Worm (Caenorhabditis elegans) whole organism, L1 larva: Measurements from ENCODE around the gene grl-9.

Source experiments
- C16A3.4 ChIP-seq: fragments of 150-350 bp; optimal IDR thresholded peaks from 2 replicates; lab custom pipeline; 2014; ENCODE audit warnings: missing biosample characterization, missing genetic modification characterization
- C34B4.2 ChIP-seq: sonication (generic microtip); optimal IDR thresholded peaks from 2 replicates; lab custom pipeline; 2017; ENCODE audit warnings: mild to moderate bottlenecking, missing genetic modification characterization, missing compliant biosample characterization
- F16B12.6 ChIP-seq: fragments of 150-350 bp; optimal IDR thresholded peaks from 2 replicates; lab custom pipeline; 2014; ENCODE audit warnings: missing biosample characterization, missing genetic modification characterization
- Y116A8C.19 ChIP-seq: sonication (generic microtip); optimal IDR thresholded peaks from 2 replicates; lab custom pipeline; 2016; ENCODE audit warnings: missing compliant biosample characterization, missing genetic modification characterization, borderline replicate concordance
- aha-1 ChIP-seq: fragments of 150-350 bp; optimal IDR thresholded peaks from 2 replicates; lab custom pipeline; 2014; ENCODE audit warnings: missing biosample characterization, missing genetic modification characterization
- aly-2 ChIP-seq: fragments of 150-350 bp; optimal IDR thresholded peaks from 2 replicates; lab custom pipeline; 2014; ENCODE audit warnings: missing biosample characterization, missing genetic modification characterization
- ama-1 ChIP-seq: fragments of 150-350 bp; optimal IDR thresholded peaks from 2 replicates; lab custom pipeline; 2014
- blmp-1 ChIP-seq: fragments of 150-350 bp; optimal IDR thresholded peaks from 2 replicates; lab custom pipeline; 2014; ENCODE audit warnings: missing biosample characterization, missing genetic modification characterization
- ceh-63 ChIP-seq: fragments of 200-800 bp; sonication (Bioruptor generic); optimal IDR thresholded peaks from 2 replicates; lab custom pipeline; 2018; ENCODE audit warnings: mild to moderate bottlenecking, missing genetic modification characterization, missing compliant biosample characterization
- ceh-8 ChIP-seq: fragments of 200-800 bp; sonication (Bioruptor generic); optimal IDR thresholded peaks from 2 replicates; lab custom pipeline; 2018; ENCODE audit warnings: mild to moderate bottlenecking, missing genetic modification characterization, moderate library complexity, missing compliant biosample characterization
- ceh-82 ChIP-seq, 3 experiments: fragments of 150-350 bp in 1 of 3; sonication (generic microtip) in 2 of 3; optimal IDR thresholded peaks; 2 replicates each; lab custom pipeline; 2014 to 2017; ENCODE audit warnings: missing biosample characterization in 3 of 3, missing genetic modification characterization in 3 of 3
- dsc-1 ChIP-seq: sonication (generic microtip); optimal IDR thresholded peaks from 2 replicates; lab custom pipeline; 2016; ENCODE audit warnings: mild to moderate bottlenecking, missing genetic modification characterization, missing compliant biosample characterization
- efl-1 ChIP-seq, 4 experiments: fragments of 150-350 bp; optimal IDR thresholded peaks in 3 of 4; peaks in 1 of 4; 1 replicate in 1 of 4; 2 replicates in 3 of 4; lab custom pipeline; 2014; ENCODE audit warnings: missing biosample characterization in 2 of 4, missing genetic modification characterization in 2 of 4, missing genetic modification reagents in 2 of 4
- egl-13 ChIP-seq: sonication (generic microtip); optimal IDR thresholded peaks from 2 replicates; lab custom pipeline; 2016; ENCODE audit warnings: missing genotype, missing genetic modification reagents, missing genetic modification characterization, missing compliant biosample characterization
- elt-2 ChIP-seq: sonication (generic microtip); optimal IDR thresholded peaks from 2 replicates; lab custom pipeline; 2016; ENCODE audit warnings: missing genetic modification characterization, mild to moderate bottlenecking, inconsistent platforms, missing compliant biosample characterization, missing genetic modification reagents
- elt-3 ChIP-seq, 6 experiments: fragments of 150-350 bp in 1 of 6; sonication (generic microtip); optimal IDR thresholded peaks; 2 replicates each; lab custom pipeline; 2017 to 2018; ENCODE audit warnings: missing biosample characterization in 6 of 6, missing genetic modification characterization in 6 of 6, inconsistent platforms in 1 of 6
- fkh-8 ChIP-seq: sonication (generic microtip); optimal IDR thresholded peaks from 2 replicates; lab custom pipeline; 2016; ENCODE audit warnings: mild to moderate bottlenecking, missing genetic modification characterization, missing compliant biosample characterization
- hlh-4 ChIP-seq: sonication (generic microtip); optimal IDR thresholded peaks from 2 replicates; lab custom pipeline; 2016; ENCODE audit warnings: mild to moderate bottlenecking, missing genetic modification characterization, missing compliant biosample characterization
- hpl-2 ChIP-seq: fragments of 150-350 bp; optimal IDR thresholded peaks from 2 replicates; lab custom pipeline; 2014; ENCODE audit warnings: missing biosample characterization, missing genetic modification reagents, missing genetic modification characterization
- irx-1 ChIP-seq: sonication (generic microtip); optimal IDR thresholded peaks from 2 replicates; lab custom pipeline; 2016; ENCODE audit warnings: missing genetic modification characterization, missing compliant biosample characterization
- isw-1 ChIP-seq: fragments of 200-800 bp; sonication (Bioruptor generic); IDR thresholded peaks from 2 replicates; pipeline ENCODE4 v1.3.6; 2022; ENCODE audit warnings: missing genetic modification characterization, missing compliant biosample characterization
- lin-13 ChIP-seq: fragments of 150-350 bp; optimal IDR thresholded peaks from 2 replicates; lab custom pipeline; 2014; ENCODE audit warnings: missing biosample characterization, missing genetic modification reagents, missing genetic modification characterization
- lin-35 ChIP-seq, 2 experiments: fragments of 150-350 bp; optimal IDR thresholded peaks; 2 replicates each; lab custom pipeline; 2014; ENCODE audit warnings: missing biosample characterization in 2 of 2, missing genetic modification characterization in 2 of 2, missing genetic modification reagents in 2 of 2
- lin-39 ChIP-seq: fragments of 150-350 bp; optimal IDR thresholded peaks from 2 replicates; lab custom pipeline; 2014; ENCODE audit warnings: missing biosample characterization, missing genetic modification reagents, missing genetic modification characterization
- lir-3 ChIP-seq: sonication (generic microtip); optimal IDR thresholded peaks from 2 replicates; lab custom pipeline; 2016; ENCODE audit warnings: mild to moderate bottlenecking, missing genetic modification characterization, moderate library complexity, missing compliant biosample characterization; ENCODE audit not compliant: poor library complexity
- mep-1 ChIP-seq: fragments of 150-350 bp; optimal IDR thresholded peaks from 2 replicates; lab custom pipeline; 2014; ENCODE audit warnings: missing biosample characterization, missing genetic modification characterization
- nhr-11 ChIP-seq: fragments of 150-350 bp; optimal IDR thresholded peaks from 2 replicates; lab custom pipeline; 2014; ENCODE audit warnings: missing biosample characterization, missing genetic modification characterization
- nhr-12 ChIP-seq: sonication (generic microtip); optimal IDR thresholded peaks from 2 replicates; lab custom pipeline; 2017; ENCODE audit warnings: missing biosample characterization, missing genetic modification characterization
- nhr-19 ChIP-seq: fragments of 200-800 bp; sonication (Bioruptor generic); conservative IDR thresholded peaks from 2 replicates; pipeline ENCODE4 v1.3.6; 2022; ENCODE audit warnings: missing genetic modification characterization, missing compliant biosample characterization
- nhr-20 ChIP-seq: sonication (generic microtip); optimal IDR thresholded peaks from 2 replicates; lab custom pipeline; 2016; ENCODE audit warnings: mild to moderate bottlenecking, missing genetic modification characterization, missing compliant biosample characterization
- nhr-237 ChIP-seq: fragments of 150-350 bp; optimal IDR thresholded peaks from 2 replicates; lab custom pipeline; 2014; ENCODE audit warnings: missing biosample characterization, missing genetic modification characterization
- nhr-28 ChIP-seq: fragments of 150-350 bp; optimal IDR thresholded peaks from 2 replicates; lab custom pipeline; 2014; ENCODE audit warnings: missing biosample characterization, missing genetic modification characterization
- nhr-47 ChIP-seq: sonication (generic microtip); optimal IDR thresholded peaks from 2 replicates; lab custom pipeline; 2016; ENCODE audit warnings: mild to moderate bottlenecking, missing genetic modification characterization, moderate library complexity, missing compliant biosample characterization
- nhr-76 ChIP-seq: sonication (generic microtip); optimal IDR thresholded peaks from 2 replicates; lab custom pipeline; 2017; ENCODE audit warnings: missing biosample characterization, missing genetic modification characterization
- nhr-77 ChIP-seq: fragments of 150-350 bp; optimal IDR thresholded peaks from 2 replicates; lab custom pipeline; 2014; ENCODE audit warnings: missing biosample characterization, missing genetic modification characterization
- nhr-84 ChIP-seq: sonication (generic microtip); optimal IDR thresholded peaks from 2 replicates; lab custom pipeline; 2017; ENCODE audit warnings: missing biosample characterization, missing genetic modification characterization
- nhr-85 ChIP-seq: sonication (generic microtip); peaks from one replicate; lab custom pipeline; 2016; ENCODE audit warnings: missing genetic modification characterization, inconsistent platforms, missing compliant biosample characterization
- nhr-90 ChIP-seq: sonication (generic microtip); optimal IDR thresholded peaks from 2 replicates; lab custom pipeline; 2016; ENCODE audit warnings: mild to moderate bottlenecking, missing genetic modification characterization, missing compliant biosample characterization; ENCODE audit not compliant: poor library complexity
- pax-3 ChIP-seq: fragments of 200-800 bp; sonication (Bioruptor generic); optimal IDR thresholded peaks from 2 replicates; lab custom pipeline; 2018; ENCODE audit warnings: mild to moderate bottlenecking, missing genetic modification characterization, moderate library complexity, missing compliant biosample characterization
- pqm-1 ChIP-seq: sonication (generic microtip); optimal IDR thresholded peaks from 3 replicates; lab custom pipeline; 2017; ENCODE audit warnings: missing biosample characterization, missing genetic modification characterization
- snu-23 ChIP-seq: sonication (generic microtip); optimal IDR thresholded peaks from 2 replicates; lab custom pipeline; 2016; ENCODE audit warnings: missing genetic modification characterization, missing compliant biosample characterization
- sptf-1 ChIP-seq: fragments of 150-350 bp; optimal IDR thresholded peaks from 2 replicates; lab custom pipeline; 2014; ENCODE audit warnings: missing biosample characterization, missing genetic modification characterization
- swsn-7 ChIP-seq: sonication (generic microtip); optimal IDR thresholded peaks from 2 replicates; lab custom pipeline; 2016; ENCODE audit warnings: missing genetic modification characterization, missing compliant biosample characterization
- tbx-2 ChIP-seq: sonication (generic microtip); optimal IDR thresholded peaks from 2 replicates; lab custom pipeline; 2016; ENCODE audit warnings: missing genetic modification characterization, missing compliant biosample characterization
- tlp-1 ChIP-seq: fragments of 150-350 bp; optimal IDR thresholded peaks from 2 replicates; lab custom pipeline; 2014; ENCODE audit warnings: missing biosample characterization, missing genetic modification characterization
- unc-62 ChIP-seq: fragments of 150-350 bp; optimal IDR thresholded peaks from 2 replicates; lab custom pipeline; 2014; ENCODE audit warnings: missing biosample characterization, missing genetic modification reagents, missing genetic modification characterization
- vab-15 ChIP-seq: sonication (generic microtip); optimal IDR thresholded peaks from 2 replicates; lab custom pipeline; 2017; ENCODE audit warnings: missing genotype, mild to moderate bottlenecking, missing genetic modification characterization, missing compliant biosample characterization
- zag-1 ChIP-seq: fragments of 150-350 bp; optimal IDR thresholded peaks from 2 replicates; lab custom pipeline; 2014; ENCODE audit warnings: missing biosample characterization, missing genetic modification characterization
- zip-4 ChIP-seq: fragments of 200-800 bp; sonication (Bioruptor generic); optimal IDR thresholded peaks from 2 replicates; lab custom pipeline; 2018; ENCODE audit warnings: mild to moderate bottlenecking, missing genetic modification characterization, moderate library complexity, missing compliant biosample characterization
- ztf-4 ChIP-seq: fragments of 150-350 bp; optimal IDR thresholded peaks from 2 replicates; lab custom pipeline; 2014; ENCODE audit warnings: missing biosample characterization, missing genetic modification characterization

Gene grl-9

ce11 chrV:6709050-6709683 lies 22.3 kb downstream of the grl-9 start, which contains the start of gene dlst-1 (continued):
- no peak for TF ChIP-seq nhr-237 (tag; lab: Kevin White, UChicago)
- no peak for TF ChIP-seq tlp-1
- TF ChIP-seq snu-23 (GFP tag; lab: Kevin White, UChicago): peak; percentile 65
- TF ChIP-seq lin-39 (tag; lab: Kevin White, UChicago): no peak
- no peak for TF ChIP-seq nhr-77 (tag; lab: Kevin White, UChicago)
- TF ChIP-seq irx-1 (tag; lab: Kevin White, UChicago): peak; percentile 48
- peak; percentile 68 for TF ChIP-seq nhr-47
- peak; percentile 80 for TF ChIP-seq nhr-85 (tag; lab: Kevin White, UChicago)
- TF ChIP-seq ceh-8: no peak
- TF ChIP-seq hpl-2 (GFP tag; lab: Kevin White, UChicago): no peak
- TF ChIP-seq nhr-12 (tag; lab: Kevin White, UChicago): no peak
- peak; percentile 0 for TF ChIP-seq blmp-1 (tag; lab: Kevin White, UChicago)
- peak; percentile 47 for TF ChIP-seq C16A3.4
- peak; percentile 38 for TF ChIP-seq dsc-1 (tag; lab: Kevin White, UChicago)
- TF ChIP-seq nhr-19: peak; percentile 45
- peak; percentile 62 for TF ChIP-seq nhr-20 (tag; lab: Kevin White, UChicago)
- no peak for TF ChIP-seq ztf-4 (tag; lab: Kevin White, UChicago)
- no peak for TF ChIP-seq nhr-84 (tag; lab: Kevin White, UChicago)
- TF ChIP-seq nhr-90 (tag; lab: Kevin White, UChicago): peak; percentile 35
- TF ChIP-seq ceh-63 (GFP tag; lab: Kevin White, UChicago): no peak
- TF ChIP-seq lin-13 (GFP tag; lab: Kevin White, UChicago): no peak
- TF ChIP-seq egl-13 (tag; lab: Kevin White, UChicago): no peak
- no peak for TF ChIP-seq nhr-28 (tag; lab: Kevin White, UChicago)
- 0 out of 2 replicates have a peak, but pooled peaks have one; percentile 2 for TF ChIP-seq isw-1 (GFP tag; lab: Robert Waterston, UW)
- TF ChIP-seq pax-3 (tag; lab: Kevin White, UChicago): no peak
- peak in 1 of 6 experiments; percentile 32 for TF ChIP-seq elt-3 (tag; optimal IDR thresholded peaks at IDR 0.05; lab: Kevin White, UChicago)
- no peak for TF ChIP-seq unc-62 (GFP tag; lab: Kevin White, UChicago)
- TF ChIP-seq aha-1 (tag; lab: Kevin White, UChicago): no peak
- no peak for TF ChIP-seq hlh-4 (tag; lab: Kevin White, UChicago)
- no peak for TF ChIP-seq nhr-11 (tag; lab: Kevin White, UChicago)
- TF ChIP-seq zag-1 (tag; lab: Kevin White, UChicago): no peak
- TF ChIP-seq fkh-8: no peak
- no peak for TF ChIP-seq nhr-76 (tag; lab: Kevin White, UChicago)
- TF ChIP-seq swsn-7 (tag; lab: Kevin White, UChicago): peak; percentile 65
- no peak for TF ChIP-seq pqm-1
- TF ChIP-seq ceh-82 (tag; optimal IDR thresholded peaks at IDR 0.05; lab: Kevin White, UChicago): peak; percentile 30 to 48 (median 40)
- TF ChIP-seq aly-2 (tag; lab: Kevin White, UChicago): peak; percentile 22
- TF ChIP-seq efl-1 (optimal IDR thresholded peaks at IDR 0.05; lab: Kevin White, UChicago): peak; percentile 35 to 53
- TF ChIP-seq efl-1 (GFP tag; optimal IDR thresholded peaks at IDR 0.05 in 1 of 2; lab: Kevin White, UChicago): peak; percentile 35 to 94
- TF ChIP-seq F16B12.6: no peak
- TF ChIP-seq sptf-1 (tag; lab: Kevin White, UChicago): no peak
- peak; percentile 27 for TF ChIP-seq ama-1
- TF ChIP-seq vab-15: no peak
- TF ChIP-seq tbx-2 (tag; lab: Kevin White, UChicago): peak; percentile 66
- TF ChIP-seq C34B4.2 (tag; lab: Kevin White, UChicago): no peak
- no peak for TF ChIP-seq mep-1
- no peak for TF ChIP-seq lir-3 (tag; lab: Kevin White, UChicago)
- no peak for TF ChIP-seq Y116A8C.19
- no peak for TF ChIP-seq zip-4 (GFP tag; lab: Kevin White, UChicago)
- no peak for TF ChIP-seq elt-2 (tag; lab: Kevin White, UChicago)
- TF ChIP-seq lin-35 (GFP tag; optimal IDR thresholded peaks at IDR 0.05; lab: Kevin White, UChicago): peak in 1 of 2 experiments; percentile 17
